Worm (Caenorhabditis elegans) whole organism, midembryonic: ENCODE results near the gene npr-22.

Experiments used
- T22C8.4 ChIP-seq: fragments of 200-800 bp; sonication (Bioruptor generic); IDR thresholded peaks from 2 replicates; pipeline ENCODE4 v1.3.6; 2022; ENCODE audit warnings: missing genetic modification characterization, missing compliant biosample characterization
- cog-1 ChIP-seq: sonication (generic microtip); optimal IDR thresholded peaks from 2 replicates; lab custom pipeline; 2016; ENCODE audit warnings: missing genetic modification characterization, missing compliant biosample characterization
- flt-1 ChIP-seq: fragments of 200-800 bp; sonication (Bioruptor generic); IDR thresholded peaks from 2 replicates; pipeline ENCODE4 v1.3.6; 2022; ENCODE audit warnings: missing genetic modification characterization, missing compliant biosample characterization
- klf-2 ChIP-seq: fragments of 200-800 bp; sonication (Bioruptor generic); conservative IDR thresholded peaks from 2 replicates; pipeline ENCODE4 v1.3.6; 2022; ENCODE audit warnings: missing genetic modification reagents, missing genetic modification characterization, missing compliant biosample characterization
- med-1 ChIP-seq: sonication (generic microtip); optimal IDR thresholded peaks from 2 replicates; lab custom pipeline; 2017; ENCODE audit warnings: missing genetic modification characterization, mild to moderate bottlenecking, missing compliant biosample characterization, antibody characterized with exemption, missing genetic modification reagents; ENCODE audit not compliant: insufficient read depth
- ref-1 ChIP-seq: fragments of 200-800 bp; sonication (Bioruptor generic); conservative IDR thresholded peaks from 2 replicates; pipeline ENCODE4 v1.3.6; 2022; ENCODE audit warnings: missing genetic modification reagents, missing genetic modification characterization, missing compliant biosample characterization
- tab-1 ChIP-seq: fragments of 200-800 bp; sonication (Bioruptor generic); IDR thresholded peaks from 2 replicates; pipeline ENCODE4 v1.3.6; 2022; ENCODE audit warnings: missing genetic modification characterization, missing compliant biosample characterization
- ztf-23 ChIP-seq: fragments of 200-800 bp; sonication (Bioruptor generic); IDR thresholded peaks from 2 replicates; pipeline ENCODE4 v1.3.6; 2022; ENCODE audit warnings: missing genetic modification reagents, missing genetic modification characterization, missing compliant biosample characterization
- ztf-29 ChIP-seq: fragments of 200-800 bp; sonication (Bioruptor generic); IDR thresholded peaks from 2 replicates; pipeline ENCODE4 v1.3.6; 2022; ENCODE audit warnings: missing genetic modification reagents, missing genetic modification characterization, missing compliant biosample characterization

The npr-22 gene

ce11 chrIV:8534997-8535414 is 24.2 kb upstream of the npr-22 start:
- TF ChIP-seq tab-1 (GFP tag; lab: Robert Waterston, UW) (no peak), ztf-29 (GFP tag; lab: Robert Waterston, UW) (no peak), ztf-23 (GFP tag; lab: Robert Waterston, UW) (no peak), cog-1 (tag; lab: Kevin White, UChicago) (no peak), ref-1 (GFP tag; lab: Robert Waterston, UW) (no peak), med-1 (no peak), klf-2 (no peak), T22C8.4 (GFP tag; lab: Robert Waterston, UW) (no peak), flt-1 (GFP tag; lab: Robert Waterston, UW) (no peak)

ce11 chrIV:8535946-8536345 is 23.3 kb upstream of the npr-22 start:
- TF ChIP-seq flt-1 (GFP tag; lab: Robert Waterston, UW) (no peak), T22C8.4 (GFP tag; lab: Robert Waterston, UW) (no peak), tab-1 (GFP tag; lab: Robert Waterston, UW) (no peak), klf-2 (no peak), med-1 (no peak)

ce11 chrIV:8538011-8538658 is 21.1 kb upstream of the npr-22 start:
- TF ChIP-seq klf-2: no peak
- TF ChIP-seq med-1: no peak
- TF ChIP-seq ztf-23 (GFP tag; lab: Robert Waterston, UW): no peak
- no peak for TF ChIP-seq ztf-29 (GFP tag; lab: Robert Waterston, UW)
- no peak for TF ChIP-seq cog-1 (tag; lab: Kevin White, UChicago)
- TF ChIP-seq ref-1 (GFP tag; lab: Robert Waterston, UW): no peak
- no peak for TF ChIP-seq flt-1 (GFP tag; lab: Robert Waterston, UW)
- TF ChIP-seq T22C8.4 (GFP tag; lab: Robert Waterston, UW): no peak
- TF ChIP-seq tab-1 (GFP tag; lab: Robert Waterston, UW): no peak

- TF ChIP-seq tab-1 (GFP tag; lab: Robert Waterston, UW): no peak
- TF ChIP-seq ref-1 (GFP tag; lab: Robert Waterston, UW): no peak
- TF ChIP-seq flt-1 (GFP tag; lab: Robert Waterston, UW): no peak
- TF ChIP-seq med-1: no peak
- TF ChIP-seq cog-1 (tag; lab: Kevin White, UChicago): no peak
- TF ChIP-seq klf-2: no peak
- no peak for TF ChIP-seq ztf-29 (GFP tag; lab: Robert Waterston, UW)
- TF ChIP-seq ztf-23 (GFP tag; lab: Robert Waterston, UW): no peak
- TF ChIP-seq T22C8.4 (GFP tag; lab: Robert Waterston, UW): no peak
Measured at ce11 chrIV:8538659-8539173, 20.5 kb upstream of the npr-22 start, which contains the start of gene hyl-1. hyl-1 (plus strand) TSS chrIV:8539123.

ce11 chrIV:8539645-8540044 is 19.6 kb upstream of the npr-22 start:
- TF ChIP-seq klf-2: no peak
- TF ChIP-seq ztf-23 (GFP tag; lab: Robert Waterston, UW): no peak
- TF ChIP-seq ref-1 (GFP tag; lab: Robert Waterston, UW): no peak
- no peak for TF ChIP-seq flt-1 (GFP tag; lab: Robert Waterston, UW)
- no peak for TF ChIP-seq med-1
- TF ChIP-seq T22C8.4 (GFP tag; lab: Robert Waterston, UW): no peak
- TF ChIP-seq cog-1 (tag; lab: Kevin White, UChicago): no peak
- TF ChIP-seq tab-1 (GFP tag; lab: Robert Waterston, UW): no peak
- no peak for TF ChIP-seq ztf-29 (GFP tag; lab: Robert Waterston, UW)

ce11 chrIV:8540268-8540667 is 19.0 kb upstream of the npr-22 start:
- TF ChIP-seq tab-1 (GFP tag; lab: Robert Waterston, UW) (no peak), med-1 (no peak), flt-1 (GFP tag; lab: Robert Waterston, UW) (no peak), ref-1 (GFP tag; lab: Robert Waterston, UW) (no peak), klf-2 (no peak), T22C8.4 (GFP tag; lab: Robert Waterston, UW) (no peak), ztf-29 (GFP tag; lab: Robert Waterston, UW) (no peak), ztf-23 (GFP tag; lab: Robert Waterston, UW) (no peak), cog-1 (tag; lab: Kevin White, UChicago) (no peak)

ce11 chrIV:8542272-8542671 is 17.0 kb upstream of the npr-22 start:
- TF ChIP-seq T22C8.4 (GFP tag; lab: Robert Waterston, UW) (no peak), tab-1 (GFP tag; lab: Robert Waterston, UW) (no peak), ref-1 (GFP tag; lab: Robert Waterston, UW) (no peak), klf-2 (no peak), ztf-29 (GFP tag; lab: Robert Waterston, UW) (no peak), ztf-23 (GFP tag; lab: Robert Waterston, UW) (no peak), cog-1 (tag; lab: Kevin White, UChicago) (no peak), med-1 (no peak), flt-1 (GFP tag; lab: Robert Waterston, UW) (no peak)

ce11 chrIV:8570253-8570652 is 11.0 kb downstream of the npr-22 start, which contains the start of gene Y59H11AM.4:
Y59H11AM.4 (minus strand) TSS chrIV:8570353.
- TF ChIP-seq ref-1 (GFP tag; lab: Robert Waterston, UW): no peak

ce11 chrIV:8570719-8571118 is 11.5 kb downstream of the npr-22 start:
- no peak for TF ChIP-seq flt-1 (GFP tag; lab: Robert Waterston, UW)
- TF ChIP-seq tab-1 (GFP tag; lab: Robert Waterston, UW): no peak
- TF ChIP-seq ref-1 (GFP tag; lab: Robert Waterston, UW): no peak
- TF ChIP-seq med-1: no peak
- TF ChIP-seq ztf-29 (GFP tag; lab: Robert Waterston, UW): no peak
- TF ChIP-seq klf-2: no peak
- no peak for TF ChIP-seq T22C8.4 (GFP tag; lab: Robert Waterston, UW)
- no peak for TF ChIP-seq ztf-23 (GFP tag; lab: Robert Waterston, UW)
- no peak for TF ChIP-seq cog-1 (tag; lab: Kevin White, UChicago)
